Worm (Caenorhabditis elegans) whole organism, young adult: ENCODE data around the gene nhr-102.

Experiments used
- C17E4.6 ChIP-seq: fragments of 200-800 bp; sonication (Bioruptor generic); IDR thresholded peaks from 2 replicates; pipeline ENCODE4 v1.3.6; 2022; ENCODE audit warnings: missing genetic modification reagents, missing genetic modification characterization, missing compliant biosample characterization
- K11D2.4 ChIP-seq: fragments of 200-800 bp; sonication (Bioruptor generic); IDR thresholded peaks from 2 replicates; pipeline ENCODE4 v1.3.6; 2022; ENCODE audit warnings: missing genetic modification reagents, missing genetic modification characterization, missing compliant biosample characterization
- Y95B8A.8 ChIP-seq: fragments of 200-800 bp; sonication (Bioruptor generic); IDR thresholded peaks from 2 replicates; pipeline ENCODE4 v1.3.6; 2022; ENCODE audit warnings: missing genetic modification reagents, missing genetic modification characterization, missing compliant biosample characterization
- ama-1 ChIP-seq, 3 experiments: fragments of 150-350 bp in 1 of 3; sonication (generic microtip) in 2 of 3; optimal IDR thresholded peaks; 2 replicates each; lab custom pipeline; 2014 to 2018; ENCODE audit warnings: missing biosample characterization in 2 of 3, missing genetic modification characterization in 2 of 3, missing genetic modification reagents in 2 of 3
- lir-1 ChIP-seq: fragments of 200-800 bp; sonication (Bioruptor generic); conservative IDR thresholded peaks from 2 replicates; pipeline ENCODE4 v1.3.6; 2022; ENCODE audit warnings: missing genetic modification reagents, missing genetic modification characterization, missing compliant biosample characterization
- mcd-1 ChIP-seq: fragments of 200-800 bp; sonication (Bioruptor generic); IDR thresholded peaks from 2 replicates; pipeline ENCODE4 v1.3.6; 2022; ENCODE audit warnings: missing genetic modification reagents, missing genetic modification characterization, missing compliant biosample characterization
- nhr-179 ChIP-seq: sonication (generic microtip); optimal IDR thresholded peaks from 2 replicates; lab custom pipeline; 2016; ENCODE audit warnings: mild to moderate bottlenecking, missing genetic modification characterization, missing compliant biosample characterization
- rpc-1 ChIP-seq, 2 experiments: fragments of 150-350 bp in 1 of 2; sonication (generic microtip) in 1 of 2; optimal IDR thresholded peaks; 2 replicates each; lab custom pipeline; 2014 to 2018; ENCODE audit warnings: missing biosample characterization in 1 of 2, missing genetic modification characterization in 1 of 2, missing genetic modification reagents in 1 of 2, missing genotype in 1 of 2
- sea-2 ChIP-seq: fragments of 200-800 bp; sonication (Bioruptor generic); IDR thresholded peaks from 2 replicates; pipeline ENCODE4 v1.3.6; 2022; ENCODE audit warnings: missing genetic modification characterization, missing compliant biosample characterization
- ztf-26 ChIP-seq: sonication (generic microtip); optimal IDR thresholded peaks from 2 replicates; lab custom pipeline; 2017; ENCODE audit warnings: missing genetic modification characterization, missing compliant biosample characterization
- ztf-28 ChIP-seq: fragments of 200-800 bp; sonication (Bioruptor generic); IDR thresholded peaks from 2 replicates; pipeline ENCODE4 v1.3.6; 2022; ENCODE audit warnings: missing genetic modification reagents, missing genetic modification characterization, missing compliant biosample characterization

- TF ChIP-seq ama-1 (optimal IDR thresholded peaks at IDR 0.05; lab: Kevin White, UChicago) (no peak), ama-1 (GFP tag; optimal IDR thresholded peaks at IDR 0.05; lab: Kevin White, UChicago) (no peak), C17E4.6 (GFP tag; lab: Robert Waterston, UW) (no peak), ztf-28 (GFP tag; lab: Robert Waterston, UW) (no peak), sea-2 (GFP tag; lab: Robert Waterston, UW) (no peak), rpc-1 (optimal IDR thresholded peaks at IDR 0.05; lab: Kevin White, UChicago) (no peak), rpc-1 (tag; optimal IDR thresholded peaks at IDR 0.05; lab: Kevin White, UChicago) (no peak), lir-1 (GFP tag; lab: Robert Waterston, UW) (no peak), ztf-26 (tag; lab: Kevin White, UChicago) (no peak), Y95B8A.8 (GFP tag; lab: Robert Waterston, UW) (no peak), nhr-179 (no peak), mcd-1 (GFP tag; lab: Robert Waterston, UW) (no peak), K11D2.4 (GFP tag; lab: Robert Waterston, UW) (no peak)
Measured at ce11 chrV:15899696-15900095, 23.5 kb upstream of the nhr-102 start, which contains the start of gene T06C12.14.
